Fruit fly (Drosophila melanogaster) Kc167 (cell line): ENCODE data around the gene CG43814.

Source experiments
- Myc ChIP-seq: fragments of >200 bp; optimal IDR thresholded peaks from 2 replicates; lab custom pipeline; 2017; ENCODE audit warnings: missing external identifiers
- Sin3A ChIP-seq: fragments of >200 bp; optimal IDR thresholded peaks from 2 replicates; lab custom pipeline; 2018; ENCODE audit warnings: missing external identifiers
- h ChIP-seq: fragments of >200 bp; optimal IDR thresholded peaks from 3 replicates; lab custom pipeline; 2018; ENCODE audit warnings: missing external identifiers
- insv ChIP-seq: fragments of >200 bp; optimal IDR thresholded peaks from 3 replicates; lab custom pipeline; 2018; ENCODE audit warnings: missing external identifiers
- psq ChIP-seq: fragments of >200 bp; optimal IDR thresholded peaks from 2 replicates; lab custom pipeline; 2017; ENCODE audit warnings: missing external identifiers

- TF ChIP-seq h (lab: Kevin White, UChicago) (no peak), psq (no peak), Sin3A (lab: Kevin White, UChicago) (no peak), insv (no peak), Myc (no peak)
Measured at dm6 chr2L:18776559-18776958, 28.6 kb downstream of the CG43814 start.
